Worm (Caenorhabditis elegans): ENCODE data around the gene Y62E10A.23.
A peak's percentile ranks its signal among the peaks of the same experiment; 100 is the strongest.

Y62E10A.23 gene

DNA sequence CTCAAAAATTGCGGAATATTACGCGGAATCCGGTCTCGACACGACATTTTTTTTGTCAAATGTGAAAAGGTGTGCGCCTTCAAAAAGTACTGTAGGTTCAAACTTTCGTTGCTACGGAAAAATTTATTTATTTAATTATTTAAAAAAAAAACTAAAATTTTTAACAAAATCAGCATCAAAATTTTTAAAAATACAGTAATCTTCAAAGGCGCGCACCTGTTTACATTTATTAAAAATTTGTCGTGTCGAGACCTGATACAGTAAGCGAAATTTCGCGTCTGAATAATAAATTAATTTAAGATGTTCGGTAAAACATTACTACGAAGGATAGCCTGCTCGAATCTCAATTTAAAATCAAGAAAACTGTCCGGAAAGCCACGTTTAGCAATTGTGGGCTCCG, 14.4 kb upstream of the Y62E10A.23 start, which contains the start of gene Y62E10A.6:
Y62E10A.6 (plus strand) TSS at position 301 of the 400 bp plus-strand sequence.
- TF ChIP-seq ztf-18 (tag; optimal IDR thresholded peaks at IDR 0.05) (peak; percentile 14), unc-130 (GFP tag; optimal IDR thresholded peaks at IDR 0.05) (no peak), lsl-1 (GFP tag; optimal IDR thresholded peaks at IDR 0.05) (peak; percentile 6), F22D6.2 (tag; optimal IDR thresholded peaks at IDR 0.05) (no peak)

DNA sequence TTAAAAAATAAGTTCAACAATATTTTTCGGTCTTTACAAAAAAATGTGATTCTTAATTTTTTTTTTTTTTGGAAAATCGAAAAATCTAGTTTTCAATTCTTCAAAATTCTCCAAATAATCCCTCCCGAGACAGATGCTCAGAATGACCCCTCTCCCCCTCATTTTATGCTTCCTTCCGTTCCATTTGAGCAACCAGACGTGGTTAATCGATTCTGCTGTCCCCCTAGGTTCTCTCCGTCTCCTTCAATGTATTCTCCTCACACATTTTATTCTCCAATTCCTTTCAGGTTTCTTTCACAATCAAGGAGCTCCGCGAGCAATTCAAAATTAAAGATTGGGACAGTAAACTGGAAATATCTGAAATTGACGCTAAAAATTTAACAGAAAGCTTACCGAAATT, 11.2 kb upstream of the Y62E10A.23 start:
- TF ChIP-seq Y53G8AR.9 (GFP tag; conservative IDR thresholded peaks at IDR 0.05) = no peak
- TF ChIP-seq cebp-1 (GFP tag; IDR thresholded peaks at IDR 0.05) = no peak
- no peak for TF ChIP-seq cebp-1 (tag; optimal IDR thresholded peaks at IDR 0.05)
- no peak for TF ChIP-seq fkh-3 (tag; optimal IDR thresholded peaks at IDR 0.05)
- TF ChIP-seq lsy-27 (tag; optimal IDR thresholded peaks at IDR 0.05; ENCODE audit: borderline replicate concordance, insufficient read depth) = no peak
- no peak for TF ChIP-seq B0336.3 (GFP tag; IDR thresholded peaks at IDR 0.05)
- TF ChIP-seq cebp-2 (GFP tag; IDR thresholded peaks at IDR 0.05) = no peak
- TF ChIP-seq unc-130 (GFP tag; optimal IDR thresholded peaks at IDR 0.05) = no peak

DNA sequence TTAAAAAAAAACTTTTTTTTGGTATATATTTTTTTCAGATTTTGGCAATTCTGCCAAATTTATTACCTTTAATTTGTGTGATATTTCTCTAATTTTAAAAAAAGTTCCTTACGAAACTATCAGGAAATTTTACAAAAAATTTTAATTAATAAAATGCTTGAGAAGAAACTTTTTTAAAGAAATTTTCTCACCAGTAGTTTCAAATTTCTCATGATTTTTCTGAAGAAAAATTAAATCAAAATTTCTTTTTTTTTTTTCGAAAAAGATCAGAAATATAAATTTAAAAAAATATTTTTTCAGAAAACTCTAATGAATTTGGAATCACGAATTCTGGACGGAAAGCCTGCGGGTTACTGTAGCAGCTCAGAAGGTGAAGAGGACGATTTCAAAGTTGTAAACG, 8.4 kb upstream of the Y62E10A.23 start, which contains the start of gene mau-8:
mau-8 (plus strand) TSS at position 301 of the 400 bp plus-strand sequence.
- TF ChIP-seq sptf-2 (GFP tag; optimal IDR thresholded peaks at IDR 0.05) (no peak), rpc-1 (optimal IDR thresholded peaks at IDR 0.05) (no peak), rpc-1 (tag; optimal IDR thresholded peaks at IDR 0.05) (no peak), hmg-20 (GFP tag; IDR thresholded peaks at IDR 0.05) (no peak), Y79H2A.3 (GFP tag; conservative IDR thresholded peaks at IDR 0.05) (no peak), ceh-79 (tag; optimal IDR thresholded peaks at IDR 0.05) (no peak), atf-7 (tag; optimal IDR thresholded peaks at IDR 0.05) (no peak), nhr-179 (tag; optimal IDR thresholded peaks at IDR 0.05) (no peak), snpc-3.4 (tag; optimal IDR thresholded peaks at IDR 0.05) (no peak), madf-3 (GFP tag; IDR thresholded peaks at IDR 0.05) (no peak), B0035.1 (tag; optimal IDR thresholded peaks at IDR 0.05) (no peak), Y67H2A.10 (GFP tag; conservative IDR thresholded peaks at IDR 0.05) (no peak), ceh-91 (GFP tag; IDR thresholded peaks at IDR 0.05) (no peak), C06A6.2 (GFP tag; conservative IDR thresholded peaks at IDR 0.05) (no peak), tbx-9 (tag; optimal IDR thresholded peaks at IDR 0.05; ENCODE audit: borderline replicate concordance) (no peak), akir-1 (GFP tag; optimal IDR thresholded peaks at IDR 0.05) (no peak), ccch-3 (GFP tag; optimal IDR thresholded peaks at IDR 0.05) (no peak), egl-44 (GFP tag; IDR thresholded peaks at IDR 0.05) (no peak), lin-54 (GFP tag; optimal IDR thresholded peaks at IDR 0.05) (no peak), gei-17 (GFP tag; optimal IDR thresholded peaks at IDR 0.05) (no peak), fkh-3 (tag; optimal IDR thresholded peaks at IDR 0.05) (no peak)

DNA sequence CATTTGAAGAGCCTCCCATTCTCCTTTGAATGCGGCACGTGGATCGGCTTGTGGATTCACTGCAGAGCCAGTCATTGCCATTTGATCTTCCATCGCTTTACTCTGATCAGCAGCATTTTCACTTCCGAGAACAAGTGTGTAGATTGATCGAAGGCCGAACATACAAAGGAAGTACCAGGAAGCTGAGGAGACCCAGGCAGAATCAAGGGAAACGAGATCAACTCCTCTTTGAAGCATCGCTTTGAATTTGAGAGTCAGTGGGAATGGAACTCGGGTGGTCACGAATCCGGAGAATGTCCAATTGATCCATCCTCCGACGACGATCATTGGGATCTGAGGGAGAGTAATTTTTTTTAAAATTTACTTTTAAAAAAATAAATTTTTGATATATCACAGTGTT, 5.6 kb upstream of the Y62E10A.23 start:
- TF ChIP-seq nfya-2 (GFP tag; IDR thresholded peaks at IDR 0.05) = no peak
- no peak for TF ChIP-seq lin-35 (GFP tag; optimal IDR thresholded peaks at IDR 0.05)
- no peak for TF ChIP-seq zfh-2 (GFP tag; conservative IDR thresholded peaks at IDR 0.05)
- no peak for TF ChIP-seq unc-130 (GFP tag; optimal IDR thresholded peaks at IDR 0.05)
- TF ChIP-seq cebp-2 (GFP tag; IDR thresholded peaks at IDR 0.05) = peak; percentile 82; the same call in 1 of the 2 replicates

DNA sequence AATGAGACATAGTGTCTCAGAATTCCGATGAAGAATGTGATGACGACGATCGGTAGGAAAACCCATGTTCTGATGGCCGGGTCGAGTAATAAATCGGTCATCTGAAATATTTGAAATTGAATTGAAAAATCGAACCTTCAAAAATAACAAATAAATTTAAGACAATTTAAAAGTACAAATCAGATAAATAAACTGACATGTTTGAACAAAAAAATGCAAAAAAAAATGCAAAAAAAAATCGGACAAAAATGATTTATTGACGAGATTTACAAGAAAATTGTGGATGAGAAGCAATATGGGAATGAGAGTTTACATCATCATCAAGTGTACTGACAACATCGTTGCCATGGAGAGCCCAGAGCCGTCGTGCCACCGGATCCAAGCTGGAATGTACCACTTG, 4.3 kb upstream of the Y62E10A.23 start, which contains the start of gene emc-3:
emc-3 (minus strand) TSS at position 101 of the 400 bp plus-strand sequence.
- TF ChIP-seq atf-7 (tag; optimal IDR thresholded peaks at IDR 0.05) = no peak

All from whole organism, young adult.